Fruit fly (Drosophila melanogaster) whole organism, embryonic: ENCODE measurements around the gene CG32373.
A peak's percentile ranks its signal among the peaks of the same experiment; 100 is the strongest.

ENCODE experiments used
- Abd-B ChIP-seq: fragments of 200-800 bp; sonication (Bioruptor generic); optimal IDR thresholded peaks from 2 replicates; lab custom pipeline; 2018; ENCODE audit warnings: missing biosample characterization, mild to moderate bottlenecking, missing genetic modification characterization, moderate library complexity
- Asciz ChIP-seq: fragments of 200-800 bp; sonication (Bioruptor generic); optimal IDR thresholded peaks from 2 replicates; lab custom pipeline; 2017; ENCODE audit warnings: missing biosample characterization, mild to moderate bottlenecking, missing genetic modification characterization, missing genetic modification reagents
- Atf-2 ChIP-seq: fragments of 200-800 bp; sonication (Bioruptor generic); optimal IDR thresholded peaks from 2 replicates; lab custom pipeline; 2016; ENCODE audit warnings: missing biosample characterization, missing genetic modification characterization
- CG10147 ChIP-seq: fragments of 200-800 bp; sonication (Bioruptor generic); optimal IDR thresholded peaks from 2 replicates; lab custom pipeline; 2019; ENCODE audit warnings: missing biosample characterization, mild to moderate bottlenecking, missing genetic modification characterization, moderate library complexity
- CG10321 ChIP-seq: fragments of 200-800 bp; sonication (Bioruptor generic); IDR thresholded peaks from 2 replicates; pipeline ENCODE4 v1.3.6; 2022; ENCODE audit warnings: missing biosample characterization, missing genetic modification characterization
- CG10959 ChIP-seq: fragments of 200-800 bp; sonication (Bioruptor generic); IDR thresholded peaks from 2 replicates; pipeline ENCODE4 v1.3.6; 2022; ENCODE audit warnings: missing biosample characterization, missing genetic modification characterization
- CG11093 ChIP-seq: fragments of 200-800 bp; sonication (Bioruptor generic); IDR thresholded peaks from 3 replicates; pipeline ENCODE4 v1.3.6; 2022; ENCODE audit warnings: missing biosample characterization, missing genetic modification characterization
- CG13624 ChIP-seq: fragments of 200-800 bp; sonication (Bioruptor generic); optimal IDR thresholded peaks from 2 replicates; lab custom pipeline; 2016; ENCODE audit warnings: missing biosample characterization, missing genetic modification characterization
- CG13894 ChIP-seq: fragments of 200-800 bp; sonication (Bioruptor generic); optimal IDR thresholded peaks from 3 replicates; lab custom pipeline; 2018; ENCODE audit warnings: missing biosample characterization, mild to moderate bottlenecking, missing genetic modification characterization, moderate library complexity
- CG15011 ChIP-seq: fragments of 200-800 bp; sonication (Bioruptor generic); optimal IDR thresholded peaks from 3 replicates; lab custom pipeline; 2018; ENCODE audit warnings: missing biosample characterization, mild to moderate bottlenecking, missing genetic modification characterization
- CG16779 ChIP-seq: fragments of 200-800 bp; sonication (Bioruptor generic); IDR thresholded peaks from 2 replicates; pipeline ENCODE4 v1.3.6; 2022; ENCODE audit warnings: missing biosample characterization, missing genetic modification characterization
- CG17359 ChIP-seq: fragments of 200-800 bp; sonication (Bioruptor generic); optimal IDR thresholded peaks from 3 replicates; lab custom pipeline; 2018; ENCODE audit warnings: missing biosample characterization, mild to moderate bottlenecking, missing genetic modification characterization, moderate library complexity
- CG17612 ChIP-seq: fragments of 200-800 bp; sonication (Bioruptor generic); IDR thresholded peaks from 2 replicates; pipeline ENCODE4 v1.3.6; 2022; ENCODE audit warnings: missing biosample characterization, missing genetic modification characterization
- CG3163 ChIP-seq: fragments of 200-800 bp; sonication (Bioruptor generic); optimal IDR thresholded peaks from 3 replicates; lab custom pipeline; 2016; ENCODE audit warnings: missing biosample characterization, missing genetic modification characterization
- CG8281 ChIP-seq: fragments of 200-800 bp; sonication (Bioruptor generic); optimal IDR thresholded peaks from 2 replicates; lab custom pipeline; 2018; ENCODE audit warnings: missing biosample characterization, mild to moderate bottlenecking, missing genetic modification characterization, moderate library complexity
- CG8290 ChIP-seq, 3 experiments: fragments of 200-800 bp; sonication (Bioruptor generic); optimal IDR thresholded peaks; 2 replicates each; lab custom pipeline; 2016 to 2019; ENCODE audit warnings: missing biosample characterization in 3 of 3, missing genetic modification characterization in 3 of 3, mild to moderate bottlenecking in 2 of 3, moderate library complexity in 1 of 3
- CkIIα-i1 ChIP-seq: fragments of 200-800 bp; sonication (Bioruptor generic); IDR thresholded peaks from 2 replicates; pipeline ENCODE4 v1.3.6; 2022; ENCODE audit warnings: missing biosample characterization, missing genetic modification characterization
- Dip2 ChIP-seq: fragments of 200-800 bp; sonication (Bioruptor generic); IDR thresholded peaks from 2 replicates; pipeline ENCODE4 v1.3.6; 2022; ENCODE audit warnings: missing biosample characterization, missing genetic modification characterization
- Eip74EF ChIP-seq, 2 experiments: fragments of 200-800 bp in 1 of 2; fragments of >200 bp in 1 of 2; sonication (Bioruptor generic) in 1 of 2; optimal IDR thresholded peaks; 2 replicates each; lab custom pipeline; 2017 to 2019; ENCODE audit warnings: missing biosample characterization in 2 of 2, missing genetic modification characterization in 2 of 2, mild to moderate bottlenecking in 1 of 2, moderate library complexity in 1 of 2
- Med ChIP-seq: fragments of 200-800 bp; sonication (Bioruptor generic); peaks from one replicate; lab custom pipeline; 2016; ENCODE audit warnings: missing biosample characterization, missing genetic modification characterization, mild to moderate bottlenecking, inconsistent platforms, moderate library complexity
- bcd ChIP-seq: fragments of 200-800 bp; sonication (Bioruptor generic); optimal IDR thresholded peaks from 2 replicates; lab custom pipeline; 2017; ENCODE audit warnings: missing biosample characterization, mild to moderate bottlenecking, missing genetic modification characterization
- crp ChIP-seq, 2 experiments: fragments of 200-800 bp; sonication (Bioruptor generic); optimal IDR thresholded peaks; 2 replicates in 1 of 2; 3 replicates in 1 of 2; lab custom pipeline; 2017; ENCODE audit warnings: missing biosample characterization in 2 of 2, missing genetic modification characterization in 2 of 2, mild to moderate bottlenecking in 1 of 2, moderate library complexity in 1 of 2
- dimm ChIP-seq: fragments of 200-800 bp; sonication (Bioruptor generic); IDR thresholded peaks from 2 replicates; pipeline ENCODE4 v1.3.6; 2022; ENCODE audit warnings: missing biosample characterization, missing genetic modification characterization
- disco-r ChIP-seq: fragments of 200-800 bp; sonication (Bioruptor generic); optimal IDR thresholded peaks from 2 replicates; lab custom pipeline; 2016; ENCODE audit warnings: missing biosample characterization, missing genetic modification characterization
- en ChIP-seq: fragments of 200-800 bp; sonication (Bioruptor generic); optimal IDR thresholded peaks from 2 replicates; lab custom pipeline; 2016; ENCODE audit warnings: missing biosample characterization, missing genetic modification characterization
- fd102C ChIP-seq: fragments of 200-800 bp; sonication (Bioruptor generic); optimal IDR thresholded peaks from 2 replicates; lab custom pipeline; 2018; ENCODE audit warnings: missing biosample characterization, mild to moderate bottlenecking, missing genetic modification characterization, moderate library complexity
- fu2 ChIP-seq: fragments of 200-800 bp; sonication (Bioruptor generic); optimal IDR thresholded peaks from 2 replicates; lab custom pipeline; 2016; ENCODE audit warnings: missing biosample characterization, missing genetic modification characterization
- grau ChIP-seq: fragments of 200-800 bp; optimal IDR thresholded peaks from 3 replicates; lab custom pipeline; 2019; ENCODE audit warnings: missing biosample characterization, mild to moderate bottlenecking, missing genetic modification characterization, moderate library complexity
- grn ChIP-seq: fragments of 200-800 bp; sonication (Bioruptor generic); optimal IDR thresholded peaks from 3 replicates; lab custom pipeline; 2017; ENCODE audit warnings: missing biosample characterization, missing genetic modification characterization
- gt ChIP-seq: fragments of 200-800 bp; sonication (Bioruptor generic); IDR thresholded peaks from 2 replicates; pipeline ENCODE4 v1.3.6; 2022; ENCODE audit warnings: missing biosample characterization, missing genetic modification characterization
- h ChIP-seq: fragments of >200 bp; optimal IDR thresholded peaks from 2 replicates; lab custom pipeline; 2017
- insv ChIP-seq, 2 experiments: fragments of 200-800 bp; sonication (Bioruptor generic); optimal IDR thresholded peaks; 3 replicates each; lab custom pipeline; 2016 to 2018; ENCODE audit warnings: missing biosample characterization in 2 of 2, missing genetic modification characterization in 2 of 2
- jing ChIP-seq: fragments of 200-800 bp; sonication (Bioruptor generic); optimal IDR thresholded peaks from 2 replicates; lab custom pipeline; 2018; ENCODE audit warnings: missing biosample characterization, mild to moderate bottlenecking, missing genetic modification characterization
- lov ChIP-seq, 2 experiments: fragments of 200-800 bp in 1 of 2; fragments of >200 bp in 1 of 2; sonication (Bioruptor generic) in 1 of 2; IDR thresholded peaks in 1 of 2; optimal IDR thresholded peaks in 1 of 2; 2 replicates in 1 of 2; 3 replicates in 1 of 2; pipeline versions ENCODE4 v1.3.6 to Lab custom; 2017 to 2022; ENCODE audit warnings: missing biosample characterization in 1 of 2, missing genetic modification characterization in 1 of 2
- mld ChIP-seq: fragments of 200-800 bp; sonication (Bioruptor generic); IDR thresholded peaks from 3 replicates; pipeline ENCODE4 v1.3.6; 2022; ENCODE audit warnings: missing biosample characterization, missing genetic modification characterization; ENCODE audit not compliant: partially characterized antibody
- nom ChIP-seq: fragments of 200-800 bp; sonication (Bioruptor generic); optimal IDR thresholded peaks from 2 replicates; lab custom pipeline; 2017; ENCODE audit warnings: missing biosample characterization, missing genetic modification characterization, mild to moderate bottlenecking, moderate library complexity, missing genetic modification reagents
- odd ChIP-seq: fragments of 200-800 bp; sonication (Bioruptor generic); optimal IDR thresholded peaks from 2 replicates; lab custom pipeline; 2017; ENCODE audit warnings: missing biosample characterization, mild to moderate bottlenecking, missing genetic modification characterization
- phol ChIP-seq: fragments of 200-800 bp; sonication (Bioruptor generic); optimal IDR thresholded peaks from 3 replicates; lab custom pipeline; 2018; ENCODE audit warnings: missing biosample characterization, mild to moderate bottlenecking, missing genetic modification characterization, moderate library complexity
- ranshi ChIP-seq: fragments of 200-800 bp; sonication (Bioruptor generic); IDR thresholded peaks from 2 replicates; pipeline ENCODE4 v1.3.6; 2022; ENCODE audit warnings: missing biosample characterization, missing genetic modification characterization
- rib ChIP-seq: fragments of 200-800 bp; sonication (Bioruptor generic); IDR thresholded peaks from 2 replicates; pipeline ENCODE4 v1.3.6; 2022; ENCODE audit warnings: missing biosample characterization, missing genetic modification characterization
- row ChIP-seq: fragments of 200-800 bp; sonication (Bioruptor generic); IDR thresholded peaks from 3 replicates; pipeline ENCODE4 v1.3.6; 2022; ENCODE audit warnings: missing biosample characterization, missing genetic modification characterization
- sens ChIP-seq: fragments of 200-800 bp; sonication (Bioruptor generic); peaks from one replicate; lab custom pipeline; 2016; ENCODE audit warnings: missing biosample characterization, missing genetic modification characterization
- slbo ChIP-seq: fragments of 200-800 bp; sonication (Bioruptor generic); IDR thresholded peaks from 2 replicates; pipeline ENCODE4 v1.3.6; 2022; ENCODE audit warnings: missing biosample characterization, missing genetic modification characterization
- slou ChIP-seq: fragments of 200-800 bp; sonication (Bioruptor generic); optimal IDR thresholded peaks from 3 replicates; lab custom pipeline; 2016; ENCODE audit warnings: missing biosample characterization, missing genetic modification characterization
- sug ChIP-seq: fragments of 200-800 bp; optimal IDR thresholded peaks from 2 replicates; lab custom pipeline; 2019; ENCODE audit warnings: missing biosample characterization, mild to moderate bottlenecking, missing genetic modification characterization, moderate library complexity
- trh ChIP-seq: fragments of 200-800 bp; sonication (Bioruptor generic); optimal IDR thresholded peaks from 2 replicates; lab custom pipeline; 2016; ENCODE audit warnings: missing biosample characterization, missing genetic modification characterization
- twi ChIP-seq: fragments of 200-800 bp; optimal IDR thresholded peaks from 2 replicates; lab custom pipeline; 2019; ENCODE audit warnings: missing biosample characterization, mild to moderate bottlenecking, missing genetic modification characterization, moderate library complexity
- unc-4 ChIP-seq: fragments of 200-800 bp; sonication (Bioruptor generic); IDR thresholded peaks from 2 replicates; pipeline ENCODE4 v1.3.6; 2022; ENCODE audit warnings: missing biosample characterization, missing genetic modification characterization; ENCODE audit not compliant: partially characterized antibody
- wek ChIP-seq: fragments of 200-800 bp; sonication (Bioruptor generic); optimal IDR thresholded peaks from 3 replicates; lab custom pipeline; 2018; ENCODE audit warnings: missing biosample characterization, mild to moderate bottlenecking, missing genetic modification characterization, moderate library complexity

The CG32373 gene

DNA sequence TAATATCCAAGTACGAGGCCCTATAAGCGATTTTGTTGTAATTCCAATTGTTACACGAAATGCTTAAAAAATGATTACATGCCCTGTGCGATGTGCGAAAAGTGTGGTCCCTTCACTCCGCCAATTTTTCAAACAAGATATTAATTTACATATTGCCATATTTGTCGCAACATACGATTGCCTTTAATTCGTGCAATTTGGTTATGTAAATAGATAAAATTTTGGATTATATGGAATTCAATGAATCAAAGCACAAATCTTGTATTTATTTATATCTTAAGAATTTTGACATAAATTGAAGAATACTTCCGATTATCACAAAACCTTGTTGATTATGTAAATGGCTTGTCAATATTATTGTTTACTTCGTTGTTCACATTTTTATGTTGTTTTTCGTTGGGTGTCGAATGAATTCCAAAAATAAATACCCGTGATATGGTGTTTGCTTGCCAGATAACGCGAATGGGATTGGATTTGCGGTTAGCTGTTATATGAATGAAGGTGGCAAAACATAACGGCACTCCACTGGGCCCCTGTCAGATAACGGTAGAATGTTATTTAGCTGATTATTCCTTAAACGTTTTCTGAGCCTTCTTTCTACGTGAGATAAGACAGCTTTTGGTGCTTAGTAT lies 131.8 kb downstream of the CG32373 start (continued):
- TF ChIP-seq grau (tag; lab: Kevin White, UChicago) (no peak), Eip74EF (GFP tag; optimal IDR thresholded peaks at IDR 0.05; lab: Kevin White, UChicago) (peak in 1 of 2 experiments; percentile 25), fu2 (GFP tag; lab: Kevin White, UChicago) (no peak), unc-4 (GFP tag; lab: Robert Waterston, UW) (no peak), gt (GFP tag; lab: Robert Waterston, UW) (no peak), sug (tag; lab: Kevin White, UChicago) (peak; percentile 65), Atf-2 (no peak), lov (optimal IDR thresholded peaks at IDR 0.05; lab: Kevin White, UChicago) (no peak), lov (GFP tag; IDR thresholded peaks at IDR 0.05; lab: Robert Waterston, UW) (no peak), row (no peak), trh (peak; percentile 2), CkIIα-i1 (GFP tag; lab: Robert Waterston, UW) (no peak), CG10959 (GFP tag; lab: Robert Waterston, UW) (no peak), en (GFP tag; lab: Kevin White, UChicago) (no peak), phol (tag; lab: Kevin White, UChicago) (no peak), fd102C (peak; percentile 13), grn (GFP tag; lab: Kevin White, UChicago) (peak; percentile 24), twi (tag; lab: Kevin White, UChicago) (no peak), Asciz (GFP tag; lab: Kevin White, UChicago) (peak; percentile 52), ranshi (GFP tag; lab: Robert Waterston, UW) (no peak; the same call in 1 of the 2 replicates), jing (no peak), odd (GFP tag; lab: Kevin White, UChicago) (peak; percentile 12), CG11093 (GFP tag; lab: Robert Waterston, UW) (no peak), disco-r (no peak), CG10147 (peak; percentile 35), CG10321 (no peak), bcd (GFP tag; lab: Kevin White, UChicago) (no peak), Abd-B (GFP tag; lab: Kevin White, UChicago) (no peak), nom (no peak), CG8290 (GFP tag; optimal IDR thresholded peaks at IDR 0.05; lab: Kevin White, UChicago) (no peak), CG8290 (tag; optimal IDR thresholded peaks at IDR 0.05; lab: Kevin White, UChicago) (peak in 1 of 2 experiments; percentile 80), CG17612 (GFP tag; lab: Robert Waterston, UW) (no peak), sens (GFP tag; lab: Kevin White, UChicago) (peak; percentile 36), slbo (no peak), CG3163 (GFP tag; lab: Kevin White, UChicago) (peak; percentile 80), insv (GFP tag; optimal IDR thresholded peaks at IDR 0.05; lab: Kevin White, UChicago) (no peak), wek (GFP tag; lab: Kevin White, UChicago) (peak; percentile 54), CG16779 (no peak), CG17359 (tag; lab: Kevin White, UChicago) (peak; percentile 16), dimm (GFP tag; lab: Robert Waterston, UW) (no peak), Med (GFP tag; lab: Kevin White, UChicago) (peak; percentile 86), mld (GFP tag; lab: Robert Waterston, UW) (no peak), CG13894 (tag; lab: Kevin White, UChicago) (no peak), CG15011 (GFP tag; lab: Kevin White, UChicago) (peak; percentile 46), CG13624 (GFP tag; lab: Kevin White, UChicago) (no peak), CG8281 (tag; lab: Kevin White, UChicago) (peak; percentile 12), Dip2 (GFP tag; lab: Robert Waterston, UW) (no peak), crp (GFP tag; optimal IDR thresholded peaks at IDR 0.05; lab: Kevin White, UChicago) (no peak), slou (GFP tag; lab: Kevin White, UChicago) (peak; percentile 18), h (lab: Kevin White, UChicago) (no peak), rib (GFP tag; lab: Robert Waterston, UW) (peak; percentile 10; the same call in 1 of the 2 replicates)
